Worm (Caenorhabditis elegans) whole organism, L4 larva: ENCODE measurements around the gene ZK632.11.

ENCODE experiments used
- aly-2 ChIP-seq: sonication (generic microtip); optimal IDR thresholded peaks from 2 replicates; lab custom pipeline; 2018; ENCODE audit warnings: missing biosample characterization, missing genetic modification characterization
- lin-13 ChIP-seq: fragments of 150-350 bp; optimal IDR thresholded peaks from 2 replicates; lab custom pipeline; 2014; ENCODE audit warnings: missing biosample characterization, missing genetic modification reagents, missing genetic modification characterization
- snpc-4 ChIP-seq: fragments of 150-350 bp; optimal IDR thresholded peaks from 2 replicates; lab custom pipeline; 2014; ENCODE audit warnings: missing biosample characterization, missing genetic modification characterization
- zag-1 ChIP-seq: fragments of 150-350 bp; optimal IDR thresholded peaks from 2 replicates; lab custom pipeline; 2014; ENCODE audit warnings: missing biosample characterization, missing genetic modification characterization

- no peak for TF ChIP-seq zag-1 (tag; lab: Kevin White, UChicago)
- TF ChIP-seq snpc-4 (tag; lab: Kevin White, UChicago), result no peak
- no peak for TF ChIP-seq aly-2 (tag; lab: Kevin White, UChicago)
- no peak for TF ChIP-seq lin-13
Measured at ce11 chrIII:9848603-9849002, 20.9 kb downstream of the ZK632.11 start.
